Fruit fly (Drosophila melanogaster): ENCODE results near the gene CG8064.

Gene CG8064

DNA sequence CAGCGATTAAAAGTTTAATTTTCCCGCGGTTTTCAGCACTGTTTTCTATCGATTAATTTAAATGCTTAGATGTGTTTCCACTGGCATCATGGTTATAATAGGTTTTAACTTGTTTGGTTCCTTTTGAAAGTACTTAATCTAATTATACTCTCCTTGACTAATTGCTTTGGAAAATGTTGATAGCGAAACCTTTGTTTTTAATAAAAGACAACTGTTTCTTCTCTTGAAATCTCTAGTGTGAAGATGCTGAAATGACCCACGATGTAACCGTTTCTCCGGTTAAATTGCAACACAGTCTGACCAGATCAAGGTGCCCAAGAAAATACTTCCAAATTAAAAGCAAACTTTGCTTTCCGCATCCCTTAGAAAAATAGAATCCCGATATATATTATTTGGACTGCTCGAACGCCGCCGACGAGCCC lies 15.5 kb downstream of the CG8064 start, which contains the start of gene Dlc90F (continued):
- TF ChIP-seq CG31365 (tag; optimal IDR thresholded peaks at IDR 0.05) (no peak), CG8281 (tag; optimal IDR thresholded peaks at IDR 0.05) (no peak), CG9876 (GFP tag; optimal IDR thresholded peaks at IDR 0.05) (peak; percentile 82), CG4404 (GFP tag; IDR thresholded peaks at IDR 0.05) (peak; percentile 83), oc (tag; optimal IDR thresholded peaks at IDR 0.05) (no peak), dmrt99B (tag; optimal IDR thresholded peaks at IDR 0.05) (peak; percentile 71), pan (optimal IDR thresholded peaks at IDR 0.05) (no peak), pan (GFP tag; optimal IDR thresholded peaks at IDR 0.05 in 1 of 2, IDR thresholded peaks at IDR 0.05 in 1 of 2) (peak in 1 of 2 experiments; percentile 81), fu2 (GFP tag; optimal IDR thresholded peaks at IDR 0.05) (peak; percentile 66), cas (GFP tag; IDR thresholded peaks at IDR 0.05) (no peak), en (GFP tag; optimal IDR thresholded peaks at IDR 0.05) (peak; percentile 21), CG7928 (GFP tag; optimal IDR thresholded peaks at IDR 0.05) (peak; percentile 67), h (optimal IDR thresholded peaks at IDR 0.05) (no peak), CG1832 (GFP tag; optimal IDR thresholded peaks at IDR 0.05) (no peak), CG14667 (GFP tag; IDR thresholded peaks at IDR 0.05) (peak; percentile 77), CG6254 (GFP tag; optimal IDR thresholded peaks at IDR 0.05) (no peak), HLHmδ (GFP tag; optimal IDR thresholded peaks at IDR 0.05) (no peak), ato (GFP tag; IDR thresholded peaks at IDR 0.05; ENCODE audit: partially characterized antibody) (no peak), tin (GFP tag; optimal IDR thresholded peaks at IDR 0.05) (peak; percentile 66), cg (GFP tag; optimal IDR thresholded peaks at IDR 0.05) (no peak), YL-1 (GFP tag; optimal IDR thresholded peaks at IDR 0.05) (peak; percentile 18), pfk (GFP tag; optimal IDR thresholded peaks at IDR 0.05) (no peak), Dip2 (GFP tag; IDR thresholded peaks at IDR 0.05) (no peak), sob (GFP tag; IDR thresholded peaks at IDR 0.05) (peak; percentile 82; the same call in 1 of the 2 replicates), Ravus (GFP tag; IDR thresholded peaks at IDR 0.05) (peak; percentile 28; the same call in 1 of the 2 replicates), CG17829 (tag; optimal IDR thresholded peaks at IDR 0.05) (peak; percentile 81), Opbp (GFP tag; IDR thresholded peaks at IDR 0.05; ENCODE audit: partially characterized antibody) (no peak), pum (GFP tag; optimal IDR thresholded peaks at IDR 0.05) (peak; percentile 77), H2.0 (GFP tag; IDR thresholded peaks at IDR 0.05) (peak; percentile 79), CG14860 (GFP tag; IDR thresholded peaks at IDR 0.05; ENCODE audit: partially characterized antibody) (no peak), Oli (tag; optimal IDR thresholded peaks at IDR 0.05) (peak; percentile 73), CG30020 (tag; optimal IDR thresholded peaks at IDR 0.05) (peak; percentile 84), odd (GFP tag; optimal IDR thresholded peaks at IDR 0.05) (no peak), kay (GFP tag; optimal IDR thresholded peaks at IDR 0.05) (peak; percentile 88), Hr39 (optimal IDR thresholded peaks at IDR 0.05) (no peak), Hr51 (GFP tag; optimal IDR thresholded peaks at IDR 0.05) (peak in 1 of 2 experiments; percentile 84), CG6813 (GFP tag; optimal IDR thresholded peaks at IDR 0.05) (no peak), CG12391 (tag; optimal IDR thresholded peaks at IDR 0.05) (peak; percentile 86), CG12299 (tag; optimal IDR thresholded peaks at IDR 0.05) (peak; percentile 25), ssp (GFP tag; IDR thresholded peaks at IDR 0.05) (peak; percentile 94), CG17361 (GFP tag; IDR thresholded peaks at IDR 0.05) (peak; percentile 84), gt (GFP tag; IDR thresholded peaks at IDR 0.05) (no peak), HLH54F (GFP tag; optimal IDR thresholded peaks at IDR 0.05) (peak; percentile 81), CG18011 (GFP tag; optimal IDR thresholded peaks at IDR 0.05) (peak; percentile 22), CG17328 (GFP tag; IDR thresholded peaks at IDR 0.05) (peak; percentile 72), C15 (GFP tag; IDR thresholded peaks at IDR 0.05) (0 out of 3 replicates have a peak, but pooled peaks have one; percentile 58), CG8924 (tag; optimal IDR thresholded peaks at IDR 0.05) (peak; percentile 67), Doc2 (GFP tag; IDR thresholded peaks at IDR 0.05) (peak; percentile 32; the same call in 1 of the 2 replicates), p53 (GFP tag; optimal IDR thresholded peaks at IDR 0.05) (peak; percentile 68), NC2β (GFP tag; optimal IDR thresholded peaks at IDR 0.05) (peak; percentile 80), CG9609 (GFP tag; optimal IDR thresholded peaks at IDR 0.05) (peak; percentile 87), CG11085 (GFP tag; IDR thresholded peaks at IDR 0.05) (peak; percentile 67; the same call in 1 of the 2 replicates)

Measured in whole organism, embryonic.